Worm (Caenorhabditis elegans) whole organism, midembryonic: ENCODE results near the gene C56C10.6.

Experiments used
- T22C8.4 ChIP-seq: fragments of 200-800 bp; sonication (Bioruptor generic); IDR thresholded peaks from 2 replicates; pipeline ENCODE4 v1.3.6; 2022; ENCODE audit warnings: missing genetic modification characterization, missing compliant biosample characterization
- cog-1 ChIP-seq: sonication (generic microtip); optimal IDR thresholded peaks from 2 replicates; lab custom pipeline; 2016; ENCODE audit warnings: missing genetic modification characterization, missing compliant biosample characterization
- flt-1 ChIP-seq: fragments of 200-800 bp; sonication (Bioruptor generic); IDR thresholded peaks from 2 replicates; pipeline ENCODE4 v1.3.6; 2022; ENCODE audit warnings: missing genetic modification characterization, missing compliant biosample characterization
- klf-2 ChIP-seq: fragments of 200-800 bp; sonication (Bioruptor generic); conservative IDR thresholded peaks from 2 replicates; pipeline ENCODE4 v1.3.6; 2022; ENCODE audit warnings: missing genetic modification reagents, missing genetic modification characterization, missing compliant biosample characterization
- med-1 ChIP-seq: sonication (generic microtip); optimal IDR thresholded peaks from 2 replicates; lab custom pipeline; 2017; ENCODE audit warnings: missing genetic modification characterization, mild to moderate bottlenecking, missing compliant biosample characterization, antibody characterized with exemption, missing genetic modification reagents; ENCODE audit not compliant: insufficient read depth
- ref-1 ChIP-seq: fragments of 200-800 bp; sonication (Bioruptor generic); conservative IDR thresholded peaks from 2 replicates; pipeline ENCODE4 v1.3.6; 2022; ENCODE audit warnings: missing genetic modification reagents, missing genetic modification characterization, missing compliant biosample characterization
- tab-1 ChIP-seq: fragments of 200-800 bp; sonication (Bioruptor generic); IDR thresholded peaks from 2 replicates; pipeline ENCODE4 v1.3.6; 2022; ENCODE audit warnings: missing genetic modification characterization, missing compliant biosample characterization
- ztf-23 ChIP-seq: fragments of 200-800 bp; sonication (Bioruptor generic); IDR thresholded peaks from 2 replicates; pipeline ENCODE4 v1.3.6; 2022; ENCODE audit warnings: missing genetic modification reagents, missing genetic modification characterization, missing compliant biosample characterization
- ztf-29 ChIP-seq: fragments of 200-800 bp; sonication (Bioruptor generic); IDR thresholded peaks from 2 replicates; pipeline ENCODE4 v1.3.6; 2022; ENCODE audit warnings: missing genetic modification reagents, missing genetic modification characterization, missing compliant biosample characterization

C56C10.6 gene

DNA sequence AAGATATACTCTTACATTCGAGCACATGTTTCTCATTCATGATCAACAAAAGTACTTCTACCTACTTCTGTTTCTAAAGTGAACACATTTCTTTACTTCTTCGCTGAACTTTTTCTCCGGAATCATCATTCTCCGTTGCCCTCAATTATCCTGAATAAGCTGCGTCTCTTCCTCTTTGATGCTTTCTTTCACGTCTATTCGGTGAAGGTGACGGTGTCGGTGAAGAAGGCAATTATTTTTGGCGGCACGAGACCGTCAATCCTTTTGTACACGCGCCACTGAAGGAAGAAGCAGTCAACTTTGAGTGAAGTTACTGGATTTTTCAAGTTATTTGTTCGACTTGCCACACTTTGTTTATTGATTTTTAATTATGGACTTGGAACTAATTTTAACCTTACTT, 49.6 kb downstream of the C56C10.6 start, which contains the start of gene abch-1:
abch-1 (minus strand) TSS at position 101 of the 400 bp plus-strand sequence.
- TF ChIP-seq T22C8.4 (GFP tag; lab: Robert Waterston, UW) (no peak), ref-1 (no peak), cog-1 (tag; lab: Kevin White, UChicago) (no peak), klf-2 (GFP tag; lab: Robert Waterston, UW) (no peak), tab-1 (GFP tag; lab: Robert Waterston, UW) (no peak), flt-1 (no peak), med-1 (no peak), ztf-23 (GFP tag; lab: Robert Waterston, UW) (no peak), ztf-29 (GFP tag; lab: Robert Waterston, UW) (no peak)
